Fruit fly (Drosophila melanogaster): ENCODE measurements around the gene Adss.

Gene Adss

DNA sequence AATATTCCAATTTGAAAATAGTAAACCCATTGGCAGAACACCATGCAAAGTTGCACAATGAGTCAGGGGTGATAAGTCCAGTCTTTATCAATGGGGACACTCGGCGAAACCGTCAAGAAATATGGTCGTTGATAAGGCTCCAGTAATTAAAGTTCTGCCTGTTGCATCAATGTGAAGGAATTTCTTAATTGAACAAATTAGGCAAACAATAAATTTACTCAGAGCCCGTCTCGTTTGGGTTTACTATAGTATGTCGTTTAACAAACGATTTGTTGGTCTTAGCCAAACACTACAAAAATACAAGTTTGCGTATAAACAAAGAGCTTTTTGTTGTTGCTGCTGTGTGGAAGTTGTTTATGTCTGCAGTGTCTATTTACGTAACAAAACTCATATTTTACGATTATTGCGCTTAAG, 4.4 kb upstream of the Adss start (continued):
- TF ChIP-seq cas (GFP tag; IDR thresholded peaks at IDR 0.05) (no peak), CG8478 (optimal IDR thresholded peaks at IDR 0.05) (no peak), Xbp1 (GFP tag; optimal IDR thresholded peaks at IDR 0.05) (no peak), MESR4 (GFP tag; optimal IDR thresholded peaks at IDR 0.05) (no peak), bigmax (GFP tag; optimal IDR thresholded peaks at IDR 0.05) (no peak), CG12942 (GFP tag; optimal IDR thresholded peaks at IDR 0.05) (no peak), sqz (GFP tag; optimal IDR thresholded peaks at IDR 0.05) (no peak), Hey (tag; optimal IDR thresholded peaks at IDR 0.05) (peak; percentile 9), Ravus (GFP tag; IDR thresholded peaks at IDR 0.05) (no peak), CG5953 (GFP tag; IDR thresholded peaks at IDR 0.05) (no peak), CG6654 (GFP tag; optimal IDR thresholded peaks at IDR 0.05) (no peak), dan (GFP tag; IDR thresholded peaks at IDR 0.05) (no peak), CG10209 (GFP tag; optimal IDR thresholded peaks at IDR 0.05) (peak; percentile 56), CG2116 (GFP tag; optimal IDR thresholded peaks at IDR 0.05) (peak; percentile 17), HmgD (GFP tag; optimal IDR thresholded peaks at IDR 0.05) (no peak), Elba2 (GFP tag; optimal IDR thresholded peaks at IDR 0.05) (no peak), crp (GFP tag; optimal IDR thresholded peaks at IDR 0.05) (no peak), bowl (GFP tag; IDR thresholded peaks at IDR 0.05) (no peak), dimm (GFP tag; IDR thresholded peaks at IDR 0.05) (no peak), Poxn (GFP tag; IDR thresholded peaks at IDR 0.05) (no peak), row (GFP tag; IDR thresholded peaks at IDR 0.05) (0 out of 3 replicates have a peak, but pooled peaks have one; percentile 9), CG11695 (GFP tag; IDR thresholded peaks at IDR 0.05) (no peak), ap (GFP tag; IDR thresholded peaks at IDR 0.05) (no peak), CG30431 (GFP tag; optimal IDR thresholded peaks at IDR 0.05) (no peak), Hsf (GFP tag; optimal IDR thresholded peaks at IDR 0.05) (no peak), Sox100B (GFP tag; optimal IDR thresholded peaks at IDR 0.05) (peak; percentile 46), bbx (GFP tag; IDR thresholded peaks at IDR 0.05; ENCODE audit: partially characterized antibody) (no peak), CG14014 (GFP tag; IDR thresholded peaks at IDR 0.05) (peak; percentile 49; the same call in 1 of the 2 replicates), Lim3 (GFP tag; IDR thresholded peaks at IDR 0.05) (no peak), p53 (GFP tag; optimal IDR thresholded peaks at IDR 0.05) (no peak), vfl (GFP tag; optimal IDR thresholded peaks at IDR 0.05) (no peak), Asciz (GFP tag; optimal IDR thresholded peaks at IDR 0.05) (peak; percentile 76), CG18764 (GFP tag; optimal IDR thresholded peaks at IDR 0.05) (peak; percentile 22), Scr (GFP tag; IDR thresholded peaks at IDR 0.05; ENCODE audit: partially characterized antibody) (no peak), Dref (GFP tag; IDR thresholded peaks at IDR 0.05) (no peak), CG17912 (GFP tag; optimal IDR thresholded peaks at IDR 0.05) (no peak), Abd-B (GFP tag; optimal IDR thresholded peaks at IDR 0.05) (no peak), CG13775 (GFP tag; optimal IDR thresholded peaks at IDR 0.05) (no peak), shn (GFP tag; optimal IDR thresholded peaks at IDR 0.05) (no peak), lov (optimal IDR thresholded peaks at IDR 0.05) (no peak), lov (GFP tag; IDR thresholded peaks at IDR 0.05) (no peak), CG7745 (tag; optimal IDR thresholded peaks at IDR 0.05) (no peak), inv (GFP tag; IDR thresholded peaks at IDR 0.05; ENCODE audit: partially characterized antibody) (no peak), CG9876 (GFP tag; optimal IDR thresholded peaks at IDR 0.05) (no peak), CG12391 (tag; optimal IDR thresholded peaks at IDR 0.05) (no peak), CG1233 (GFP tag; optimal IDR thresholded peaks at IDR 0.05) (peak; percentile 63), odd (GFP tag; optimal IDR thresholded peaks at IDR 0.05) (peak; percentile 64), CG6689 (GFP tag; IDR thresholded peaks at IDR 0.05) (no peak), CG1024 (GFP tag; IDR thresholded peaks at IDR 0.05) (no peak), psq (GFP tag; optimal IDR thresholded peaks at IDR 0.05) (no peak), CG15073 (GFP tag; optimal IDR thresholded peaks at IDR 0.05) (no peak), CG17612 (GFP tag; IDR thresholded peaks at IDR 0.05) (no peak), CG7372 (GFP tag; IDR thresholded peaks at IDR 0.05) (no peak)
